Fruit fly (Drosophila melanogaster) whole organism, prepupa: ENCODE measurements around the gene Zcchc7.

Experiments
- fd59A ChIP-seq: fragments of 200-800 bp; sonication (Bioruptor generic); optimal IDR thresholded peaks from 2 replicates; lab custom pipeline; 2017; ENCODE audit warnings: missing biosample characterization, mild to moderate bottlenecking, missing genetic modification characterization, missing genetic modification reagents
- fkh ChIP-seq: fragments of 200-800 bp; sonication (Bioruptor generic); optimal IDR thresholded peaks from 3 replicates; lab custom pipeline; 2017; ENCODE audit warnings: missing biosample characterization, mild to moderate bottlenecking, missing genetic modification characterization, moderate library complexity
- topi ChIP-seq: fragments of 200-800 bp; sonication (Bioruptor generic); optimal IDR thresholded peaks from 3 replicates; lab custom pipeline; 2016; ENCODE audit warnings: missing biosample characterization, missing genetic modification characterization

dm6 chr3L:16890650-16891336 is 45.6 kb downstream of the Zcchc7 start:
- TF ChIP-seq fd59A (GFP tag; lab: Kevin White, UChicago), result peak; percentile 77
- TF ChIP-seq fkh (GFP tag; lab: Kevin White, UChicago), result peak; percentile 27
- TF ChIP-seq topi (GFP tag; lab: Kevin White, UChicago), result peak; percentile 79
